Fruit fly (Drosophila melanogaster) whole organism, embryonic: ENCODE measurements around the gene mthl1.
A peak's percentile ranks its signal among the peaks of the same experiment; 100 is the strongest.

Experiments
- CG10321 ChIP-seq: fragments of 200-800 bp; sonication (Bioruptor generic); IDR thresholded peaks from 2 replicates; pipeline ENCODE4 v1.3.6; 2022; ENCODE audit warnings: missing biosample characterization, missing genetic modification characterization
- CG10959 ChIP-seq: fragments of 200-800 bp; sonication (Bioruptor generic); IDR thresholded peaks from 2 replicates; pipeline ENCODE4 v1.3.6; 2022; ENCODE audit warnings: missing biosample characterization, missing genetic modification characterization
- CG11247 ChIP-seq: fragments of 200-800 bp; sonication (Bioruptor generic); IDR thresholded peaks from 2 replicates; pipeline ENCODE4 v1.3.6; 2022; ENCODE audit warnings: missing biosample characterization, missing genetic modification characterization
- CG12391 ChIP-seq: fragments of 200-800 bp; sonication (Bioruptor generic); optimal IDR thresholded peaks from 3 replicates; lab custom pipeline; 2018; ENCODE audit warnings: missing biosample characterization, mild to moderate bottlenecking, missing genetic modification characterization, moderate library complexity
- CG13624 ChIP-seq: fragments of 200-800 bp; sonication (Bioruptor generic); optimal IDR thresholded peaks from 2 replicates; lab custom pipeline; 2016; ENCODE audit warnings: missing biosample characterization, missing genetic modification characterization
- CG14441 ChIP-seq: fragments of 200-800 bp; sonication (Bioruptor generic); IDR thresholded peaks from 2 replicates; pipeline ENCODE4 v1.3.6; 2022; ENCODE audit warnings: missing biosample characterization, missing genetic modification characterization
- CG2120 ChIP-seq: fragments of 200-800 bp; sonication (Bioruptor generic); optimal IDR thresholded peaks from 3 replicates; lab custom pipeline; 2016; ENCODE audit warnings: missing biosample characterization, missing genetic modification characterization
- CG30403 ChIP-seq: fragments of 200-800 bp; sonication (Bioruptor generic); optimal IDR thresholded peaks from 3 replicates; lab custom pipeline; 2016; ENCODE audit warnings: missing biosample characterization, missing genetic modification characterization
- CG32532 ChIP-seq: fragments of 200-800 bp; sonication (Bioruptor generic); IDR thresholded peaks from 2 replicates; pipeline ENCODE4 v1.3.6; 2022; ENCODE audit warnings: missing biosample characterization, missing genetic modification characterization
- CG3281 ChIP-seq: fragments of 200-800 bp; sonication (Bioruptor generic); optimal IDR thresholded peaks from 3 replicates; lab custom pipeline; 2017; ENCODE audit warnings: missing biosample characterization, mild to moderate bottlenecking, missing genetic modification characterization
- CG34376 ChIP-seq: fragments of 200-800 bp; sonication (Bioruptor generic); optimal IDR thresholded peaks from 2 replicates; lab custom pipeline; 2018; ENCODE audit warnings: missing biosample characterization, mild to moderate bottlenecking, missing genetic modification characterization
- CG34422 ChIP-seq: fragments of 200-800 bp; sonication (Bioruptor generic); IDR thresholded peaks from 3 replicates; pipeline ENCODE4 v1.3.6; 2022; ENCODE audit warnings: missing biosample characterization, missing genetic modification characterization
- CG3838 ChIP-seq: fragments of 200-800 bp; sonication (Bioruptor generic); optimal IDR thresholded peaks from 3 replicates; lab custom pipeline; 2016; ENCODE audit warnings: missing biosample characterization, missing genetic modification characterization
- CG4360 ChIP-seq: fragments of 200-800 bp; sonication (Bioruptor generic); IDR thresholded peaks from 2 replicates; pipeline ENCODE4 v1.3.6; 2022; ENCODE audit warnings: missing biosample characterization, missing genetic modification characterization
- CG5953 ChIP-seq: fragments of 200-800 bp; sonication (Bioruptor generic); IDR thresholded peaks from 2 replicates; pipeline ENCODE4 v1.3.6; 2022; ENCODE audit warnings: missing biosample characterization, missing genetic modification characterization
- CG6254 ChIP-seq: fragments of 200-800 bp; sonication (Bioruptor generic); optimal IDR thresholded peaks from 3 replicates; lab custom pipeline; 2017; ENCODE audit warnings: mild to moderate bottlenecking, missing biosample characterization, missing genetic modification reagents, missing genetic modification characterization
- CG6854 ChIP-seq: fragments of 200-800 bp; sonication (Bioruptor generic); optimal IDR thresholded peaks from 3 replicates; lab custom pipeline; 2017; ENCODE audit warnings: missing biosample characterization, mild to moderate bottlenecking, missing genetic modification characterization
- CG8478 ChIP-seq: fragments of >200 bp; optimal IDR thresholded peaks from 2 replicates; lab custom pipeline; 2018
- CG9797 ChIP-seq: fragments of 200-800 bp; sonication (Bioruptor generic); optimal IDR thresholded peaks from 3 replicates; lab custom pipeline; 2018; ENCODE audit warnings: missing biosample characterization, mild to moderate bottlenecking, missing genetic modification characterization
- CG9876 ChIP-seq: fragments of 200-800 bp; sonication (Bioruptor generic); optimal IDR thresholded peaks from 2 replicates; lab custom pipeline; 2016; ENCODE audit warnings: missing biosample characterization, missing genetic modification characterization
- Camta ChIP-seq: fragments of 200-800 bp; sonication (Bioruptor generic); optimal IDR thresholded peaks from 2 replicates; lab custom pipeline; 2016; ENCODE audit warnings: missing biosample characterization, missing genetic modification characterization
- Dip2 ChIP-seq: fragments of 200-800 bp; sonication (Bioruptor generic); IDR thresholded peaks from 2 replicates; pipeline ENCODE4 v1.3.6; 2022; ENCODE audit warnings: missing biosample characterization, missing genetic modification characterization
- Dll ChIP-seq: fragments of 200-800 bp; sonication (Bioruptor generic); IDR thresholded peaks from 4 replicates; pipeline ENCODE4 v1.3.6; 2022; ENCODE audit warnings: missing biosample characterization, missing genetic modification characterization; ENCODE audit not compliant: partially characterized antibody
- Gsc ChIP-seq: fragments of 200-800 bp; sonication (Bioruptor generic); IDR thresholded peaks from 2 replicates; pipeline ENCODE4 v1.3.6; 2022; ENCODE audit warnings: missing biosample characterization, missing genetic modification characterization
- Gug ChIP-seq: fragments of 200-800 bp; sonication (Bioruptor generic); IDR thresholded peaks from 4 replicates; pipeline ENCODE4 v1.3.6; 2022; ENCODE audit warnings: missing biosample characterization, missing genetic modification characterization
- HHEX ChIP-seq: fragments of 200-800 bp; sonication (Bioruptor generic); optimal IDR thresholded peaks from 3 replicates; lab custom pipeline; 2017; ENCODE audit warnings: missing biosample characterization, mild to moderate bottlenecking, missing genetic modification characterization, missing genetic modification reagents
- HLH3B ChIP-seq: fragments of 200-800 bp; sonication (Bioruptor generic); IDR thresholded peaks from 2 replicates; pipeline ENCODE4 v1.3.6; 2022; ENCODE audit warnings: missing biosample characterization, missing genetic modification characterization
- Hand ChIP-seq: fragments of 200-800 bp; sonication (Bioruptor generic); optimal IDR thresholded peaks from 2 replicates; lab custom pipeline; 2017; ENCODE audit warnings: mild to moderate bottlenecking, missing biosample characterization, missing genetic modification reagents, missing genetic modification characterization
- MBD-R2 ChIP-seq: fragments of 200-800 bp; sonication (Bioruptor generic); IDR thresholded peaks from 2 replicates; pipeline ENCODE4 v1.3.6; 2022; ENCODE audit warnings: missing biosample characterization, missing genetic modification characterization
- Spps ChIP-seq: fragments of 200-800 bp; sonication (Bioruptor generic); optimal IDR thresholded peaks from 2 replicates; lab custom pipeline; 2018; ENCODE audit warnings: missing biosample characterization, mild to moderate bottlenecking, missing genetic modification characterization
- Trl ChIP-seq, 3 experiments: fragments of >200 bp in 2 of 3; fragments of 200-800 bp in 1 of 3; sonication (Bioruptor generic) in 1 of 3; optimal IDR thresholded peaks; 2 replicates in 1 of 3; 3 replicates in 2 of 3; lab custom pipeline; 2016 to 2017; ENCODE audit warnings: missing biosample characterization in 1 of 3, missing genetic modification characterization in 1 of 3
- abd-A ChIP-seq: fragments of 200-800 bp; sonication (Bioruptor generic); optimal IDR thresholded peaks from 3 replicates; lab custom pipeline; 2019; ENCODE audit warnings: missing biosample characterization, mild to moderate bottlenecking, missing genetic modification characterization, moderate library complexity
- ase ChIP-seq: fragments of 200-800 bp; sonication (Bioruptor generic); IDR thresholded peaks from 3 replicates; pipeline ENCODE4 v1.3.6; 2022; ENCODE audit warnings: missing biosample characterization, missing genetic modification characterization
- bab2 ChIP-seq: fragments of 200-800 bp; sonication (Bioruptor generic); optimal IDR thresholded peaks from 2 replicates; lab custom pipeline; 2016; ENCODE audit warnings: missing biosample characterization, missing genetic modification characterization
- bowl ChIP-seq: fragments of 200-800 bp; sonication (Bioruptor generic); IDR thresholded peaks from 2 replicates; pipeline ENCODE4 v1.3.6; 2022; ENCODE audit warnings: missing biosample characterization, missing genetic modification characterization
- caup ChIP-seq: fragments of 200-800 bp; sonication (Bioruptor generic); optimal IDR thresholded peaks from 3 replicates; lab custom pipeline; 2017; ENCODE audit warnings: missing biosample characterization, mild to moderate bottlenecking, missing genetic modification characterization, moderate library complexity; ENCODE audit not compliant: severe bottlenecking
- croc ChIP-seq: fragments of 200-800 bp; sonication (Bioruptor generic); conservative IDR thresholded peaks from 3 replicates; pipeline ENCODE4 v1.3.6; 2022; ENCODE audit warnings: missing biosample characterization, missing genetic modification characterization
- dysf ChIP-seq: fragments of 200-800 bp; sonication (Bioruptor generic); IDR thresholded peaks from 3 replicates; pipeline ENCODE4 v1.3.6; 2022; ENCODE audit warnings: missing biosample characterization, missing genetic modification characterization
- grau ChIP-seq: fragments of 200-800 bp; optimal IDR thresholded peaks from 3 replicates; lab custom pipeline; 2019; ENCODE audit warnings: missing biosample characterization, mild to moderate bottlenecking, missing genetic modification characterization, moderate library complexity
- gsb-n ChIP-seq: fragments of 200-800 bp; sonication (Bioruptor generic); optimal IDR thresholded peaks from 3 replicates; lab custom pipeline; 2018; ENCODE audit warnings: missing biosample characterization, mild to moderate bottlenecking, missing genetic modification characterization
- her ChIP-seq: fragments of 200-800 bp; sonication (Bioruptor generic); optimal IDR thresholded peaks from 2 replicates; lab custom pipeline; 2016; ENCODE audit warnings: missing biosample characterization, missing genetic modification characterization
- klu ChIP-seq: fragments of 200-800 bp; sonication (Bioruptor generic); IDR thresholded peaks from 2 replicates; pipeline ENCODE4 v1.3.6; 2022; ENCODE audit warnings: missing biosample characterization, missing genetic modification characterization
- lilli ChIP-seq: fragments of 200-800 bp; sonication (Bioruptor generic); optimal IDR thresholded peaks from 3 replicates; lab custom pipeline; 2016; ENCODE audit warnings: missing biosample characterization, missing genetic modification characterization
- lov ChIP-seq, 2 experiments: fragments of 200-800 bp in 1 of 2; fragments of >200 bp in 1 of 2; sonication (Bioruptor generic) in 1 of 2; IDR thresholded peaks in 1 of 2; optimal IDR thresholded peaks in 1 of 2; 2 replicates in 1 of 2; 3 replicates in 1 of 2; pipeline versions ENCODE4 v1.3.6 to Lab custom; 2017 to 2022; ENCODE audit warnings: missing biosample characterization in 1 of 2, missing genetic modification characterization in 1 of 2
- maf-S ChIP-seq: fragments of 200-800 bp; sonication (Bioruptor generic); optimal IDR thresholded peaks from 2 replicates; lab custom pipeline; 2016; ENCODE audit warnings: missing biosample characterization, missing genetic modification characterization
- pzg ChIP-seq: fragments of 200-800 bp; sonication (Bioruptor generic); optimal IDR thresholded peaks from 3 replicates; lab custom pipeline; 2018; ENCODE audit warnings: missing biosample characterization, mild to moderate bottlenecking, missing genetic modification characterization, moderate library complexity
- sc ChIP-seq, 3 experiments: fragments of >200 bp in 2 of 3; fragments of 200-800 bp in 1 of 3; sonication (Bioruptor generic) in 1 of 3; optimal IDR thresholded peaks; 2 replicates in 2 of 3; 3 replicates in 1 of 3; lab custom pipeline; 2017; ENCODE audit warnings: mild to moderate bottlenecking in 1 of 3, missing biosample characterization in 1 of 3, missing genetic modification characterization in 1 of 3, missing genetic modification reagents in 1 of 3
- sens ChIP-seq: fragments of 200-800 bp; sonication (Bioruptor generic); peaks from one replicate; lab custom pipeline; 2016; ENCODE audit warnings: missing biosample characterization, missing genetic modification characterization
- seq ChIP-seq: fragments of 200-800 bp; sonication (Bioruptor generic); IDR thresholded peaks from 2 replicates; pipeline ENCODE4 v1.3.6; 2022; ENCODE audit warnings: missing biosample characterization, missing genetic modification characterization
- tx ChIP-seq: fragments of 200-800 bp; sonication (Bioruptor generic); optimal IDR thresholded peaks from 2 replicates; lab custom pipeline; 2016; ENCODE audit warnings: missing biosample characterization, missing genetic modification characterization
- wor ChIP-seq: fragments of 200-800 bp; sonication (Bioruptor generic); IDR thresholded peaks from 2 replicates; pipeline ENCODE4 v1.3.6; 2022; ENCODE audit warnings: missing biosample characterization, missing genetic modification characterization

The mthl1 gene

dm6 chrX:16691440-16691839 lies 50.7 kb downstream of the mthl1 start (continued):
- TF ChIP-seq CG34376 (GFP tag; lab: Kevin White, UChicago) = no peak
- peak; percentile 81 for TF ChIP-seq bowl (GFP tag; lab: Robert Waterston, UW)
- TF ChIP-seq Dll (GFP tag; lab: Robert Waterston, UW) = no peak
- TF ChIP-seq CG3838 = peak; percentile 59
- TF ChIP-seq Trl (optimal IDR thresholded peaks at IDR 0.05; lab: Kevin White, UChicago) = no peak
- peak; percentile 90 for TF ChIP-seq Trl (GFP tag; optimal IDR thresholded peaks at IDR 0.05; lab: Kevin White, UChicago)
- TF ChIP-seq HLH3B (GFP tag; lab: Robert Waterston, UW) = peak; percentile 86
- no peak for TF ChIP-seq CG9797 (GFP tag; lab: Kevin White, UChicago)
- peak; percentile 75 for TF ChIP-seq CG10959 (GFP tag; lab: Robert Waterston, UW)
- peak; percentile 89 for TF ChIP-seq CG14441 (GFP tag; lab: Robert Waterston, UW)
- peak; percentile 90 for TF ChIP-seq gsb-n (tag; lab: Kevin White, UChicago)
- TF ChIP-seq bab2 (GFP tag; lab: Kevin White, UChicago) = peak; percentile 89
- no peak for TF ChIP-seq Dip2
- TF ChIP-seq lilli (GFP tag; lab: Kevin White, UChicago) = peak; percentile 76
- TF ChIP-seq dysf (GFP tag; lab: Robert Waterston, UW) = peak; percentile 88
- peak; percentile 67 for TF ChIP-seq CG2120 (GFP tag; lab: Kevin White, UChicago)
- TF ChIP-seq maf-S (GFP tag; lab: Kevin White, UChicago) = peak; percentile 73
- TF ChIP-seq abd-A (tag; lab: Kevin White, UChicago) = peak; percentile 22
- peak; percentile 78 for TF ChIP-seq tx (GFP tag; lab: Kevin White, UChicago)
- peak; percentile 85 for TF ChIP-seq Gug (GFP tag; lab: Robert Waterston, UW)
- TF ChIP-seq MBD-R2 (GFP tag; lab: Robert Waterston, UW) = peak; percentile 36; the same call in 1 of the 2 replicates
- TF ChIP-seq CG13624 (GFP tag; lab: Kevin White, UChicago) = peak; percentile 63
- peak; percentile 98 for TF ChIP-seq sens (GFP tag; lab: Kevin White, UChicago)
- peak; percentile 83 for TF ChIP-seq CG30403 (GFP tag; lab: Kevin White, UChicago)
- TF ChIP-seq Camta (GFP tag; lab: Kevin White, UChicago) = peak; percentile 80
- peak; percentile 71 for TF ChIP-seq Gsc
- TF ChIP-seq CG12391 = peak; percentile 87
- no peak for TF ChIP-seq CG8478 (lab: Kevin White, UChicago)
- TF ChIP-seq caup = peak; percentile 77
- peak; percentile 18 for TF ChIP-seq CG6854 (GFP tag; lab: Kevin White, UChicago)
- peak; percentile 84 for TF ChIP-seq seq
- TF ChIP-seq Hand (GFP tag; lab: Kevin White, UChicago) = no peak
- TF ChIP-seq pzg (GFP tag; lab: Kevin White, UChicago) = no peak
- peak; percentile 55; the same call in 1 of the 2 replicates for TF ChIP-seq CG10321 (GFP tag; lab: Robert Waterston, UW)
- peak; percentile 86 for TF ChIP-seq CG6254 (GFP tag; lab: Kevin White, UChicago)
- peak; percentile 75 for TF ChIP-seq HHEX
- TF ChIP-seq Spps = peak; percentile 71
- no peak for TF ChIP-seq sc (optimal IDR thresholded peaks at IDR 0.05; lab: Kevin White, UChicago)
- TF ChIP-seq sc (GFP tag; optimal IDR thresholded peaks at IDR 0.05; lab: Kevin White, UChicago) = peak; percentile 81
- peak; percentile 85 for TF ChIP-seq CG32532 (GFP tag; lab: Robert Waterston, UW)
- TF ChIP-seq klu = peak; percentile 72; the same call in 1 of the 2 replicates
- peak; percentile 83 for TF ChIP-seq croc
- peak; percentile 76 for TF ChIP-seq CG9876 (GFP tag; lab: Kevin White, UChicago)
- TF ChIP-seq CG11247 (GFP tag; lab: Robert Waterston, UW) = peak; percentile 76
- peak; percentile 52 for TF ChIP-seq CG3281
- peak; percentile 82 for TF ChIP-seq CG5953 (GFP tag; lab: Robert Waterston, UW)
- no peak for TF ChIP-seq lov (optimal IDR thresholded peaks at IDR 0.05; lab: Kevin White, UChicago)
- peak; percentile 92 for TF ChIP-seq lov (GFP tag; IDR thresholded peaks at IDR 0.05; lab: Robert Waterston, UW)
- peak; percentile 77 for TF ChIP-seq her (GFP tag; lab: Kevin White, UChicago)
- TF ChIP-seq ase (GFP tag; lab: Robert Waterston, UW) = peak; percentile 79; the same call in 2 of the 3 replicates
- peak; percentile 79 for TF ChIP-seq grau (tag; lab: Kevin White, UChicago)
- TF ChIP-seq CG34422 (GFP tag; lab: Robert Waterston, UW) = peak; percentile 83; the same call in 2 of the 3 replicates
- peak; percentile 68 for TF ChIP-seq CG4360 (GFP tag; lab: Robert Waterston, UW)
- peak; percentile 77 for TF ChIP-seq wor (GFP tag; lab: Robert Waterston, UW)
